Worm (Caenorhabditis elegans) whole organism, L2 larva: Measurements from ENCODE around the gene cal-8.

Experiments
- egl-27 ChIP-seq: sonication (generic microtip); optimal IDR thresholded peaks from 3 replicates; lab custom pipeline; 2017; ENCODE audit warnings: missing biosample characterization, missing genetic modification reagents, missing genetic modification characterization
- mab-5 ChIP-seq: fragments of 150-350 bp; optimal IDR thresholded peaks from 2 replicates; lab custom pipeline; 2014; ENCODE audit warnings: missing biosample characterization, missing genetic modification characterization

DNA sequence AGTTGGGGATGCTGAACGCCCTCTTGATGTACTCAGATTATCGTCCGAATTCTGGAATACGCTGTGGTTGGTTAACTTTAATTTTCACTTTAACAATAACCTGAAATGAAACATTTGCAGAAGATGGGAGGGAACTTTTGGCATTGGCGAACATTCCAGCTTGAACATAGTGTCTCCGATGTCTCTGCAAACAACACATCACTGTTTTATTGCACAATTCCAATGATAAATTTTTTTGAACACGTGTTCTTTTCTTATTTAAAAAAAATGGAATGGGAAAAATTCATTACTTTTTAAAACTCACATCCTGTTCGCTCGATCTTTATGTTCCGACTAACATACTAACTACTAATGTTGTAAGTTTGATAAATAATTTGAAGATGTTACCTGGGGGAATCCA is 18.6 kb upstream of the cal-8 start, which contains the start of gene fzy-1:
- TF ChIP-seq mab-5 (tag; lab: Kevin White, UChicago) (no peak), egl-27 (tag; lab: Kevin White, UChicago) (no peak)
